Worm (Caenorhabditis elegans) whole organism, L1 larva: Measurements from ENCODE around the gene C25G4.3.

Experiments
- alr-1 ChIP-seq: fragments of 200-800 bp; sonication (Bioruptor generic); optimal IDR thresholded peaks from 2 replicates; lab custom pipeline; 2018; ENCODE audit warnings: borderline replicate concordance, mild to moderate bottlenecking, missing genetic modification characterization, missing compliant biosample characterization
- ama-1 ChIP-seq: fragments of 150-350 bp; optimal IDR thresholded peaks from 2 replicates; lab custom pipeline; 2014
- blmp-1 ChIP-seq: fragments of 150-350 bp; optimal IDR thresholded peaks from 2 replicates; lab custom pipeline; 2014; ENCODE audit warnings: missing biosample characterization, missing genetic modification characterization
- hlh-4 ChIP-seq: sonication (generic microtip); optimal IDR thresholded peaks from 2 replicates; lab custom pipeline; 2016; ENCODE audit warnings: mild to moderate bottlenecking, missing genetic modification characterization, missing compliant biosample characterization
- lin-39 ChIP-seq: fragments of 150-350 bp; optimal IDR thresholded peaks from 2 replicates; lab custom pipeline; 2014; ENCODE audit warnings: missing biosample characterization, missing genetic modification reagents, missing genetic modification characterization
- mab-9 ChIP-seq: fragments of 200-800 bp; sonication (Bioruptor generic); IDR thresholded peaks from 2 replicates; pipeline ENCODE4 v1.3.6; 2022; ENCODE audit warnings: missing genetic modification reagents, missing genetic modification characterization, missing compliant biosample characterization
- nhr-11 ChIP-seq: fragments of 150-350 bp; optimal IDR thresholded peaks from 2 replicates; lab custom pipeline; 2014; ENCODE audit warnings: missing biosample characterization, missing genetic modification characterization
- nhr-19 ChIP-seq: fragments of 200-800 bp; sonication (Bioruptor generic); conservative IDR thresholded peaks from 2 replicates; pipeline ENCODE4 v1.3.6; 2022; ENCODE audit warnings: missing genetic modification characterization, missing compliant biosample characterization
- sptf-1 ChIP-seq: fragments of 150-350 bp; optimal IDR thresholded peaks from 2 replicates; lab custom pipeline; 2014; ENCODE audit warnings: missing biosample characterization, missing genetic modification characterization
- tbx-2 ChIP-seq: sonication (generic microtip); optimal IDR thresholded peaks from 2 replicates; lab custom pipeline; 2016; ENCODE audit warnings: missing genetic modification characterization, missing compliant biosample characterization
- unc-62 ChIP-seq: fragments of 150-350 bp; optimal IDR thresholded peaks from 2 replicates; lab custom pipeline; 2014; ENCODE audit warnings: missing biosample characterization, missing genetic modification reagents, missing genetic modification characterization
- unc-86 ChIP-seq: sonication (generic microtip); optimal IDR thresholded peaks from 2 replicates; lab custom pipeline; 2016; ENCODE audit warnings: missing genetic modification characterization, missing compliant biosample characterization
- zag-1 ChIP-seq: fragments of 150-350 bp; optimal IDR thresholded peaks from 2 replicates; lab custom pipeline; 2014; ENCODE audit warnings: missing biosample characterization, missing genetic modification characterization
- ztf-11 ChIP-seq, 2 experiments: sonication (generic microtip); optimal IDR thresholded peaks; 2 replicates each; lab custom pipeline; 2016 to 2017; ENCODE audit warnings: missing genetic modification characterization in 2 of 2, missing biosample characterization in 1 of 2, missing compliant biosample characterization in 1 of 2

- TF ChIP-seq blmp-1 (tag; lab: Kevin White, UChicago) (no peak), ama-1 (lab: Kevin White, UChicago) (no peak), unc-62 (GFP tag; lab: Kevin White, UChicago) (no peak), zag-1 (tag; lab: Kevin White, UChicago) (no peak), unc-86 (tag; lab: Kevin White, UChicago) (no peak), alr-1 (tag; lab: Kevin White, UChicago) (no peak), hlh-4 (tag; lab: Kevin White, UChicago) (no peak), nhr-19 (GFP tag; lab: Robert Waterston, UW) (no peak), tbx-2 (tag; lab: Kevin White, UChicago) (no peak), lin-39 (tag; lab: Kevin White, UChicago) (no peak), nhr-11 (tag; lab: Kevin White, UChicago) (no peak), mab-9 (GFP tag; lab: Robert Waterston, UW) (no peak), ztf-11 (tag; optimal IDR thresholded peaks at IDR 0.05; lab: Kevin White, UChicago) (no peak), sptf-1 (no peak)
Observed at ce11 chrIV:12468359-12468758, 22.7 kb upstream of the C25G4.3 start, which contains the start of gene igdb-2.
